Worm (Caenorhabditis elegans): ENCODE results near the gene col-102.

The col-102 gene

ce11 chrIV:633565-633964 is 29.3 kb downstream of the col-102 start:
- TF ChIP-seq R02D3.7 (tag; optimal IDR thresholded peaks at IDR 0.05) (no peak), ceh-82 (tag; optimal IDR thresholded peaks at IDR 0.05) (no peak), peb-1 (tag; optimal IDR thresholded peaks at IDR 0.05) (no peak), Y55F3AM.14 (GFP tag; optimal IDR thresholded peaks at IDR 0.05) (no peak), nhr-129 (tag; optimal IDR thresholded peaks at IDR 0.05) (no peak), nhr-12 (tag; optimal IDR thresholded peaks at IDR 0.05) (no peak), nhr-21 (tag; optimal IDR thresholded peaks at IDR 0.05) (no peak), unc-55 (GFP tag; optimal IDR thresholded peaks at IDR 0.05) (no peak), ztf-1 (GFP tag; conservative IDR thresholded peaks at IDR 0.05) (no peak), dmd-4 (tag; optimal IDR thresholded peaks at IDR 0.05) (no peak), egl-27 (tag; optimal IDR thresholded peaks at IDR 0.05) (no peak), blmp-1 (tag; optimal IDR thresholded peaks at IDR 0.05; ENCODE audit: insufficient read depth) (no peak), C34F6.9 (tag; optimal IDR thresholded peaks at IDR 0.05) (no peak), aly-2 (tag; optimal IDR thresholded peaks at IDR 0.05) (no peak), ama-1 (optimal IDR thresholded peaks at IDR 0.05) (no peak), nhr-25 (tag; optimal IDR thresholded peaks at IDR 0.05) (no peak), F13H6.1 (tag; optimal IDR thresholded peaks at IDR 0.05) (no peak), nhr-11 (tag; optimal IDR thresholded peaks at IDR 0.05) (no peak), mab-5 (tag; optimal IDR thresholded peaks at IDR 0.05) (no peak)

ce11 chrIV:639167-639566 is 34.9 kb downstream of the col-102 start:
- TF ChIP-seq fos-1 (tag; optimal IDR thresholded peaks at IDR 0.05): no peak
- TF ChIP-seq R02D3.7 (tag; optimal IDR thresholded peaks at IDR 0.05): no peak
- no peak for TF ChIP-seq nhr-77 (tag; optimal IDR thresholded peaks at IDR 0.05)
- TF ChIP-seq peb-1 (tag; optimal IDR thresholded peaks at IDR 0.05): no peak
- TF ChIP-seq ztf-4 (tag; optimal IDR thresholded peaks at IDR 0.05): no peak
- no peak for TF ChIP-seq unc-39 (tag; optimal IDR thresholded peaks at IDR 0.05)
- TF ChIP-seq ztf-1 (GFP tag; conservative IDR thresholded peaks at IDR 0.05): no peak
- TF ChIP-seq gmeb-1 (tag; optimal IDR thresholded peaks at IDR 0.05): no peak
- TF ChIP-seq ama-1 (optimal IDR thresholded peaks at IDR 0.05): no peak
- no peak for TF ChIP-seq snpc-4 (tag; optimal IDR thresholded peaks at IDR 0.05)
- no peak for TF ChIP-seq unc-62 (GFP tag; optimal IDR thresholded peaks at IDR 0.05)

- TF ChIP-seq ceh-16 (tag; optimal IDR thresholded peaks at IDR 0.05) (no peak), mab-5 (tag; optimal IDR thresholded peaks at IDR 0.05) (no peak), sem-4 (tag; optimal IDR thresholded peaks at IDR 0.05) (no peak), nhr-129 (tag; optimal IDR thresholded peaks at IDR 0.05) (no peak), sma-9 (GFP tag; optimal IDR thresholded peaks at IDR 0.05) (no peak), sma-9 (tag; optimal IDR thresholded peaks at IDR 0.05) (no peak), peb-1 (tag; optimal IDR thresholded peaks at IDR 0.05) (no peak), snpc-4 (tag; optimal IDR thresholded peaks at IDR 0.05) (no peak), F13H6.1 (tag; optimal IDR thresholded peaks at IDR 0.05) (no peak), ztf-1 (GFP tag; conservative IDR thresholded peaks at IDR 0.05) (no peak)
Observed at ce11 chrIV:643481-643880, 39.2 kb downstream of the col-102 start.

ce11 chrIV:648362-648761 is 44.1 kb downstream of the col-102 start:
- TF ChIP-seq aly-2 (tag; optimal IDR thresholded peaks at IDR 0.05) (no peak), ztf-4 (tag; optimal IDR thresholded peaks at IDR 0.05) (no peak), unc-39 (tag; optimal IDR thresholded peaks at IDR 0.05) (no peak), unc-62 (GFP tag; optimal IDR thresholded peaks at IDR 0.05) (no peak), Y55F3AM.14 (GFP tag; optimal IDR thresholded peaks at IDR 0.05) (no peak), ceh-16 (tag; optimal IDR thresholded peaks at IDR 0.05) (no peak), gmeb-1 (tag; optimal IDR thresholded peaks at IDR 0.05) (no peak), ztf-11 (tag; optimal IDR thresholded peaks at IDR 0.05) (no peak), nhr-23 (tag; optimal IDR thresholded peaks at IDR 0.05) (no peak), crh-2 (tag; optimal IDR thresholded peaks at IDR 0.05) (no peak), nhr-12 (tag; optimal IDR thresholded peaks at IDR 0.05) (no peak), nhr-129 (tag; optimal IDR thresholded peaks at IDR 0.05) (no peak), lsy-2 (tag; optimal IDR thresholded peaks at IDR 0.05) (no peak), mab-5 (tag; optimal IDR thresholded peaks at IDR 0.05) (no peak), snpc-4 (tag; optimal IDR thresholded peaks at IDR 0.05) (no peak)

ce11 chrIV:649365-649764 is 45.1 kb downstream of the col-102 start, which contains the start of gene K11H12.9:
K11H12.9 (plus strand) TSS chrIV:649665.
- TF ChIP-seq zag-1 (tag; optimal IDR thresholded peaks at IDR 0.05) (no peak), unc-39 (tag; optimal IDR thresholded peaks at IDR 0.05) (no peak), nhr-11 (tag; optimal IDR thresholded peaks at IDR 0.05) (no peak), sma-9 (GFP tag; optimal IDR thresholded peaks at IDR 0.05) (no peak), sma-9 (tag; optimal IDR thresholded peaks at IDR 0.05) (no peak), lin-13 (GFP tag; optimal IDR thresholded peaks at IDR 0.05) (no peak)

All from whole organism, L2 larva.